Worm (Caenorhabditis elegans) whole organism, L4 larva: ENCODE data around the gene Y54F10BM.21.

Source experiments
- F49E8.2 ChIP-seq: sonication (generic microtip); optimal IDR thresholded peaks from 2 replicates; lab custom pipeline; 2016; ENCODE audit warnings: missing compliant biosample characterization, mild to moderate bottlenecking, missing genetic modification characterization, borderline replicate concordance
- T20F7.1 ChIP-seq: fragments of 200-800 bp; sonication (Bioruptor generic); optimal IDR thresholded peaks from 2 replicates; lab custom pipeline; 2018; ENCODE audit warnings: mild to moderate bottlenecking, missing genetic modification characterization, missing compliant biosample characterization
- T26A8.4 ChIP-seq: fragments of 200-800 bp; sonication (Bioruptor generic); IDR thresholded peaks from 2 replicates; pipeline ENCODE4 v1.3.6; 2022; ENCODE audit warnings: missing genetic modification characterization, missing compliant biosample characterization
- Y105C5A.15 ChIP-seq: fragments of 200-800 bp; sonication (Bioruptor generic); IDR thresholded peaks from 2 replicates; pipeline ENCODE4 v1.3.6; 2022; ENCODE audit warnings: missing genetic modification characterization, missing compliant biosample characterization
- Y48G9A.11 ChIP-seq: fragments of 200-800 bp; sonication (Bioruptor generic); IDR thresholded peaks from 2 replicates; pipeline ENCODE4 v1.3.6; 2022; ENCODE audit warnings: missing genetic modification reagents, missing genetic modification characterization, missing compliant biosample characterization
- Y75B8A.6 ChIP-seq: fragments of 200-800 bp; sonication (Bioruptor generic); IDR thresholded peaks from 2 replicates; pipeline ENCODE4 v1.3.6; 2022; ENCODE audit warnings: missing genetic modification reagents, missing genetic modification characterization, missing compliant biosample characterization
- aha-1 ChIP-seq: fragments of 150-350 bp; peaks from one replicate; lab custom pipeline; 2014; ENCODE audit warnings: missing biosample characterization, missing genetic modification characterization
- ama-1 ChIP-seq: fragments of 150-350 bp; optimal IDR thresholded peaks from 2 replicates; lab custom pipeline; 2014; ENCODE audit warnings: inconsistent platforms, mixed read lengths
- attf-4 ChIP-seq: sonication (generic microtip); optimal IDR thresholded peaks from 3 replicates; lab custom pipeline; 2017; ENCODE audit warnings: missing biosample characterization, missing genetic modification characterization
- ctbp-1 ChIP-seq: fragments of 200-800 bp; sonication (Bioruptor generic); IDR thresholded peaks from 2 replicates; pipeline ENCODE4 v1.3.6; 2022; ENCODE audit warnings: missing genetic modification reagents, missing genetic modification characterization, missing compliant biosample characterization
- dmd-6 ChIP-seq: fragments of 200-800 bp; sonication (Bioruptor generic); IDR thresholded peaks from 2 replicates; pipeline ENCODE4 v1.3.6; 2022; ENCODE audit warnings: missing genetic modification reagents, missing genetic modification characterization, missing compliant biosample characterization
- dmd-8 ChIP-seq: fragments of 200-800 bp; sonication (Bioruptor generic); IDR thresholded peaks from 2 replicates; pipeline ENCODE4 v1.3.6; 2022; ENCODE audit warnings: missing genetic modification characterization, missing compliant biosample characterization
- dpl-1 ChIP-seq: fragments of 150-350 bp; optimal IDR thresholded peaks from 2 replicates; lab custom pipeline; 2014; ENCODE audit warnings: missing biosample characterization, missing genetic modification reagents, missing genetic modification characterization
- duxl-1 ChIP-seq: sonication (generic microtip); optimal IDR thresholded peaks from 2 replicates; lab custom pipeline; 2016; ENCODE audit warnings: mild to moderate bottlenecking, missing genetic modification characterization, moderate library complexity, missing compliant biosample characterization; ENCODE audit not compliant: poor library complexity
- dve-1 ChIP-seq: sonication (generic microtip); optimal IDR thresholded peaks from 2 replicates; lab custom pipeline; 2017; ENCODE audit warnings: antibody characterized with exemption, mild to moderate bottlenecking, missing genetic modification characterization, missing compliant biosample characterization; ENCODE audit not compliant: insufficient read depth
- egl-43 ChIP-seq: fragments of 200-800 bp; sonication (Bioruptor generic); IDR thresholded peaks from 2 replicates; pipeline ENCODE4 v1.3.6; 2022; ENCODE audit warnings: missing genetic modification reagents, missing genetic modification characterization, missing compliant biosample characterization
- fkh-10 ChIP-seq: fragments of 150-350 bp; optimal IDR thresholded peaks from 2 replicates; lab custom pipeline; 2014; ENCODE audit warnings: missing biosample characterization, missing genetic modification reagents, missing genetic modification characterization
- fos-1 ChIP-seq: fragments of 150-350 bp; optimal IDR thresholded peaks from 2 replicates; lab custom pipeline; 2014; ENCODE audit warnings: missing biosample characterization, missing genetic modification characterization
- lim-7 ChIP-seq: fragments of 200-800 bp; sonication (Bioruptor generic); IDR thresholded peaks from 2 replicates; pipeline ENCODE4 v1.3.6; 2022; ENCODE audit warnings: missing genetic modification characterization, missing compliant biosample characterization
- lin-1 ChIP-seq: fragments of 200-800 bp; sonication (Bioruptor generic); IDR thresholded peaks from 2 replicates; pipeline ENCODE4 v1.3.6; 2022; ENCODE audit warnings: missing genetic modification reagents, missing genetic modification characterization, missing compliant biosample characterization
- lsy-2 ChIP-seq, 2 experiments: fragments of 150-350 bp in 1 of 2; sonication (generic microtip) in 1 of 2; optimal IDR thresholded peaks; 2 replicates each; lab custom pipeline; 2014 to 2017; ENCODE audit warnings: missing biosample characterization in 2 of 2, missing genetic modification characterization in 2 of 2
- mdl-1 ChIP-seq, 2 experiments: fragments of 150-350 bp in 1 of 2; sonication (generic microtip) in 1 of 2; optimal IDR thresholded peaks; 2 replicates each; lab custom pipeline; 2014 to 2017; ENCODE audit warnings: missing biosample characterization in 2 of 2, missing genetic modification characterization in 2 of 2
- nhr-10 ChIP-seq: fragments of 150-350 bp; optimal IDR thresholded peaks from 2 replicates; lab custom pipeline; 2014; ENCODE audit warnings: missing biosample characterization, missing genetic modification characterization
- nhr-102 ChIP-seq: sonication (generic microtip); optimal IDR thresholded peaks from 2 replicates; lab custom pipeline; 2016; ENCODE audit warnings: mild to moderate bottlenecking, missing genetic modification characterization, moderate library complexity, missing compliant biosample characterization
- nhr-111 ChIP-seq: fragments of 200-800 bp; sonication (Bioruptor generic); optimal IDR thresholded peaks from 2 replicates; lab custom pipeline; 2018; ENCODE audit warnings: mild to moderate bottlenecking, missing genetic modification characterization, missing compliant biosample characterization
- nhr-25 ChIP-seq: sonication (generic microtip); optimal IDR thresholded peaks from 2 replicates; lab custom pipeline; 2017; ENCODE audit warnings: missing genetic modification characterization, mild to moderate bottlenecking, missing compliant biosample characterization, antibody characterized with exemption, moderate library complexity, borderline replicate concordance; ENCODE audit not compliant: insufficient read depth
- nhr-28 ChIP-seq: fragments of 150-350 bp; optimal IDR thresholded peaks from 2 replicates; lab custom pipeline; 2014; ENCODE audit warnings: missing biosample characterization, missing genetic modification characterization
- nhr-42 ChIP-seq: fragments of 200-800 bp; sonication (Bioruptor generic); IDR thresholded peaks from 2 replicates; pipeline ENCODE4 v1.3.6; 2022; ENCODE audit warnings: missing genetic modification characterization, missing compliant biosample characterization
- nhr-48 ChIP-seq: sonication (generic microtip); optimal IDR thresholded peaks from 2 replicates; lab custom pipeline; 2016; ENCODE audit warnings: mild to moderate bottlenecking, missing genetic modification characterization, missing compliant biosample characterization
- nhr-6 ChIP-seq: fragments of 150-350 bp; optimal IDR thresholded peaks from 2 replicates; lab custom pipeline; 2014; ENCODE audit warnings: missing biosample characterization, missing genetic modification characterization
- pqm-1 ChIP-seq: sonication (generic microtip); optimal IDR thresholded peaks from 2 replicates; lab custom pipeline; 2017; ENCODE audit warnings: missing biosample characterization, missing genetic modification characterization
- rbr-2 ChIP-seq: sonication (generic microtip); optimal IDR thresholded peaks from 2 replicates; lab custom pipeline; 2016; ENCODE audit warnings: missing genotype, missing genetic modification characterization, missing compliant biosample characterization
- set-16 ChIP-seq: fragments of 200-800 bp; sonication (Bioruptor generic); IDR thresholded peaks from 2 replicates; pipeline ENCODE4 v1.3.6; 2022; ENCODE audit warnings: missing genetic modification reagents, missing genetic modification characterization, missing compliant biosample characterization
- skn-1 ChIP-seq: fragments of 150-350 bp; optimal IDR thresholded peaks from 2 replicates; lab custom pipeline; 2014; ENCODE audit warnings: missing biosample characterization, missing genetic modification characterization
- tag-97 ChIP-seq: fragments of 200-800 bp; sonication (Bioruptor generic); IDR thresholded peaks from 2 replicates; pipeline ENCODE4 v1.3.6; 2022; ENCODE audit warnings: missing genetic modification characterization, missing compliant biosample characterization
- unc-39 ChIP-seq: sonication (generic microtip); optimal IDR thresholded peaks from 2 replicates; lab custom pipeline; 2017; ENCODE audit warnings: missing biosample characterization, missing genetic modification characterization
- unc-62 ChIP-seq, 3 experiments: fragments of 150-350 bp in 1 of 3; sonication (generic microtip); optimal IDR thresholded peaks in 2 of 3; peaks in 1 of 3; 1 replicate in 1 of 3; 2 replicates in 2 of 3; lab custom pipeline; 2014 to 2017; ENCODE audit warnings: missing biosample characterization in 3 of 3, missing genetic modification characterization in 3 of 3, missing genetic modification reagents in 3 of 3, missing genotype in 1 of 3
- zfp-3 ChIP-seq: fragments of 200-800 bp; sonication (Bioruptor generic); conservative IDR thresholded peaks from 2 replicates; pipeline ENCODE4 v1.3.6; 2022; ENCODE audit warnings: missing genetic modification reagents, missing genetic modification characterization, missing compliant biosample characterization

Gene Y54F10BM.21

DNA sequence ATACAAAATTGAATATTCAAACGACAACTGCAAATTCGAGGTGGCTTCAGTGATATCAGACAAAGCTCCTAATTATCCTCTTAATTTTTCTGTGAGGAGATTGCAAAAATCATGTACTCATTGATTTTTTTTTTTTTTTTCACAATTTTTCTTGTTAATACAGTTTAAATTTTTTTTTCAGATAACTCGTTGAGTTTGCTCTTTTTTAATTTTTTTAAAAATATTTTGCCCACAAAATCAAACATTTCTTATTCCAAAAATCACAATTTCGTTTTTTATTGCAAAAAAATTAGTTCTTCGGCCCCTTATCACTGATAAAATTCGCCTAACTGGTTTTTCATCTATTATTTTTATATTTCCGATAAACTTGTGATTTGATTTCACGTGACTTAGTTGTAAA is at the start of gene Y54F10BM.21:
Gene Y54F10BM.21 (plus strand): TSS at position 301 of the 400 bp plus-strand sequence.
- TF ChIP-seq lsy-2 (tag; optimal IDR thresholded peaks at IDR 0.05; lab: Kevin White, UChicago): no peak
- TF ChIP-seq ama-1 (lab: Kevin White, UChicago): no peak
- no peak for TF ChIP-seq F49E8.2 (tag; lab: Kevin White, UChicago)
- TF ChIP-seq nhr-111 (GFP tag; lab: Kevin White, UChicago): no peak
- no peak for TF ChIP-seq set-16 (GFP tag; lab: Robert Waterston, UW)
- no peak for TF ChIP-seq Y105C5A.15 (GFP tag; lab: Robert Waterston, UW)
- TF ChIP-seq tag-97 (GFP tag; lab: Robert Waterston, UW): no peak
- no peak for TF ChIP-seq aha-1 (tag; lab: Kevin White, UChicago)
- TF ChIP-seq egl-43 (GFP tag; lab: Robert Waterston, UW): no peak
- TF ChIP-seq rbr-2 (tag; lab: Kevin White, UChicago): no peak
- no peak for TF ChIP-seq nhr-6 (tag; lab: Kevin White, UChicago)
- no peak for TF ChIP-seq attf-4 (tag; lab: Kevin White, UChicago)
- no peak for TF ChIP-seq Y48G9A.11
- no peak for TF ChIP-seq nhr-25 (tag; lab: Kevin White, UChicago)
- no peak for TF ChIP-seq mdl-1 (tag; optimal IDR thresholded peaks at IDR 0.05; lab: Kevin White, UChicago)
- TF ChIP-seq dve-1 (tag; lab: Kevin White, UChicago): no peak
- TF ChIP-seq Y75B8A.6 (GFP tag; lab: Robert Waterston, UW): no peak
- TF ChIP-seq dpl-1: no peak
- no peak for TF ChIP-seq nhr-28 (tag; lab: Kevin White, UChicago)

DNA sequence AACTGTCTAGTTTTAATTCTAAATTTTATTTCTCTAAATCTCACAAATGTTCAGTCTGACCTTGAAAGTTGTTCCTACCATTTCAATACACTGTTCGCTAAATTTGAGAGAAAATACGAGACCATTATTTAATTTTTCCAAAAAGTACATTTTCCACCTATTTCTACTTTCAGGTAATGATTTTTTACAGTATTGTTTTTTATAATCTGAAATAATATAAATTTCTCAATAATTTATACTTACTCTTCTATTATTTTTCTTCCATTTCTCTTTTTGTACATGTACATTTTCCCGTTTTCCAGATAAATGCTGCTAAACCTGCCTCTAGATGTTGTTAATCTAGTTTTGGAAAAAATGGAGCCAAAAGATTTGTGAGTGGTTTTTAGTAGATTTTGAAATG is 49.5 kb upstream of the Y54F10BM.21 start, which contains the start of gene fbxa-62:
Gene fbxa-62 (plus strand): TSS at position 301 of the 400 bp plus-strand sequence.
- TF ChIP-seq nhr-48 (tag; lab: Kevin White, UChicago): no peak
- no peak for TF ChIP-seq lim-7 (GFP tag; lab: Robert Waterston, UW)

DNA sequence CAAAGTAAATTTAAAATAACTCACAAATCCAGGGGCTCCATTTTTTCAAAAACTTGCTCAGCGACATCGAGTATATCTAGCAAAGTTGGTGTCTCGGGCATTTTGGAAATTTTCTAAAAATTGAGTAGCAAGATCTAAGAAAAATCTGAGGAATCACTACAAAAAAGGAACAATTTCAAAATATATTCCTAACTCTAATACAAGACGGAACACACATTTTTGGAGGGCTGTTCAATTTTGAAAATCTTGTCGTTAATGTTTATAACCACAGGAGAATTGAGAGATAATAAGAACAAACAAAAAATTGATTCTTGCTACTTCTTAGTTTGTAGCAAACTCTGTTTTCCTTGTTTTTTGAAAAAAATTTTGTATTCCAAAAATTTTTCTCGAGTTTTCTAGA is 44.6 kb upstream of the Y54F10BM.21 start, which contains the start of gene fbxa-47:
Gene fbxa-47 (minus strand): TSS at position 101 of the 400 bp plus-strand sequence.
- no peak for TF ChIP-seq Y105C5A.15 (GFP tag; lab: Robert Waterston, UW)
- TF ChIP-seq nhr-10 (tag; lab: Kevin White, UChicago): no peak
- no peak for TF ChIP-seq T20F7.1 (GFP tag; lab: Kevin White, UChicago)
- TF ChIP-seq fos-1: no peak
- TF ChIP-seq nhr-42: no peak
- no peak for TF ChIP-seq unc-39 (tag; lab: Kevin White, UChicago)
- no peak for TF ChIP-seq dmd-6 (GFP tag; lab: Robert Waterston, UW)
- TF ChIP-seq lim-7 (GFP tag; lab: Robert Waterston, UW): no peak
- TF ChIP-seq dpl-1: no peak
- TF ChIP-seq duxl-1 (tag; lab: Kevin White, UChicago): no peak
- TF ChIP-seq fkh-10 (GFP tag; lab: Kevin White, UChicago): no peak
- no peak for TF ChIP-seq nhr-111 (GFP tag; lab: Kevin White, UChicago)
- TF ChIP-seq T26A8.4: no peak
- TF ChIP-seq, all 104 proteins: peak for 0

DNA sequence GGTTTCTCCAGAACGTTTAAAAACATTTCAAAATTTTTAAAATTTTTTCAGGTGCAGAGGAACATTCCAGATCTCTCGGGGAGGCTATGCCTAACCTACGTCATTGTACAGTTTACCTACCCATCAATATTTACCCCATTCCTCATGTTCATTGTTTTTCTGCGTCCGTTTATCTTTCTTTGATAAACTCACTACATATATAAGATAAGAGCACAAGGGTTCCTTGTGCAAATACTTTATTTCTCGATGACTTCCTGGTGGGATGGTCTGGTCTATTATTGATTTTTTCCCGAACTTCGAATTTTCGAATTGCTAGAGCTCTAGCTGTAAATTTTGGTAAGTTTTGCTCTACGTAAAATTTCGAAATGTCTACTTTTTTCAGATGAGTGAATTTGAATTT is 43.5 kb upstream of the Y54F10BM.21 start:
- no peak for TF ChIP-seq set-16 (GFP tag; lab: Robert Waterston, UW)
- TF ChIP-seq skn-1: no peak
- no peak for TF ChIP-seq lsy-2 (tag; optimal IDR thresholded peaks at IDR 0.05; lab: Kevin White, UChicago)
- no peak for TF ChIP-seq nhr-102 (tag; lab: Kevin White, UChicago)
- TF ChIP-seq ctbp-1 (GFP tag; lab: Robert Waterston, UW): no peak
- TF ChIP-seq lin-1: no peak
- no peak for TF ChIP-seq zfp-3 (GFP tag; lab: Robert Waterston, UW)
- TF ChIP-seq pqm-1: no peak
- no peak for TF ChIP-seq dmd-8 (GFP tag; lab: Robert Waterston, UW)
- no peak for TF ChIP-seq unc-62 (GFP tag; optimal IDR thresholded peaks at IDR 0.05 in 1 of 2; lab: Kevin White, UChicago)
- no peak for TF ChIP-seq unc-62 (tag; optimal IDR thresholded peaks at IDR 0.05; lab: Kevin White, UChicago)
